Worm (Caenorhabditis elegans) whole organism, mixed stage, embryonic: ENCODE results near the gene T02E9.6.

Source experiments
- bed-3 ChIP-seq: fragments of 200-800 bp; sonication (Bioruptor generic); optimal IDR thresholded peaks from 3 replicates; lab custom pipeline; 2018; ENCODE audit warnings: mild to moderate bottlenecking, missing genetic modification characterization, moderate library complexity, missing compliant biosample characterization
- ceh-39 ChIP-seq: fragments of 150-350 bp; optimal IDR thresholded peaks from 2 replicates; lab custom pipeline; 2014; ENCODE audit warnings: missing biosample characterization, missing genetic modification characterization
- elt-1 ChIP-seq: sonication (generic microtip); optimal IDR thresholded peaks from 2 replicates; lab custom pipeline; 2017; ENCODE audit warnings: missing genetic modification characterization, mild to moderate bottlenecking, missing compliant biosample characterization, antibody characterized with exemption, moderate library complexity, borderline replicate concordance; ENCODE audit not compliant: insufficient read depth
- lin-13 ChIP-seq: fragments of 150-350 bp; optimal IDR thresholded peaks from 2 replicates; lab custom pipeline; 2014; ENCODE audit warnings: missing biosample characterization, missing genetic modification characterization
- lin-32 ChIP-seq: fragments of 200-800 bp; sonication (Bioruptor generic); optimal IDR thresholded peaks from 2 replicates; lab custom pipeline; 2018; ENCODE audit warnings: mild to moderate bottlenecking, missing genetic modification characterization, missing compliant biosample characterization
- mep-1 ChIP-seq: fragments of 150-350 bp; optimal IDR thresholded peaks from 2 replicates; lab custom pipeline; 2017; ENCODE audit warnings: missing biosample characterization, missing genetic modification reagents, missing genetic modification characterization, inconsistent platforms
- nhr-237 ChIP-seq: fragments of 150-350 bp; optimal IDR thresholded peaks from 2 replicates; lab custom pipeline; 2014; ENCODE audit warnings: missing biosample characterization, missing genetic modification characterization
- nhr-28 ChIP-seq: fragments of 150-350 bp; optimal IDR thresholded peaks from 2 replicates; lab custom pipeline; 2014; ENCODE audit warnings: missing biosample characterization, missing genetic modification characterization
- ztf-11 ChIP-seq: fragments of 150-350 bp; optimal IDR thresholded peaks from 2 replicates; lab custom pipeline; 2014; ENCODE audit warnings: missing biosample characterization, missing genetic modification characterization

DNA sequence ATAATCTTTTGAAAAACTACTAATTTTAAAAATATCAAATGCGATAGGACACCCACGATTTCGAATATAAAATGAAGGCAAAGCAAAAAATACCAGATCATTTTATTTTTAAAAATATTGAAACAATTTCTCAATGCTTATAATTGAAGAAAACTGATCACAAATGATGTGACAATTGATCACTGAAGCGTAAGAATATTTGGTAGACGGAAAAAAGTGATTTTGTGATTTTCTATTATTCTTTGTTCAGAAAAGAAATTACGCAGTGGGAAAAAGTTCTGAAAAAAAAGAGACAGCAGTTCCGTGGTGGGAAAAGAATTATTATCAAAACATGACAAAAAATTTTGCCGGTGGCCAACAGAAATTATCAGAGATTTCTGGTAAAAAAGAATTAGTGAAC, 35.5 kb downstream of the T02E9.6 start, which contains the start of gene T03F7.5:
- no peak for TF ChIP-seq nhr-237 (tag; lab: Kevin White, UChicago)
- TF ChIP-seq lin-32 (GFP tag; lab: Kevin White, UChicago) = no peak
- no peak for TF ChIP-seq mep-1
- TF ChIP-seq elt-1 (tag; lab: Kevin White, UChicago) = no peak
- no peak for TF ChIP-seq lin-13
- no peak for TF ChIP-seq bed-3 (GFP tag; lab: Kevin White, UChicago)
- TF ChIP-seq nhr-28 (tag; lab: Kevin White, UChicago) = no peak
- TF ChIP-seq ztf-11 (tag; lab: Kevin White, UChicago) = no peak
- no peak for TF ChIP-seq ceh-39 (tag; lab: Kevin White, UChicago)
